Fruit fly (Drosophila melanogaster): ENCODE data around the gene RpS6.
A peak's percentile ranks its signal among the peaks of the same experiment; 100 is the strongest.

The RpS6 gene

DNA sequence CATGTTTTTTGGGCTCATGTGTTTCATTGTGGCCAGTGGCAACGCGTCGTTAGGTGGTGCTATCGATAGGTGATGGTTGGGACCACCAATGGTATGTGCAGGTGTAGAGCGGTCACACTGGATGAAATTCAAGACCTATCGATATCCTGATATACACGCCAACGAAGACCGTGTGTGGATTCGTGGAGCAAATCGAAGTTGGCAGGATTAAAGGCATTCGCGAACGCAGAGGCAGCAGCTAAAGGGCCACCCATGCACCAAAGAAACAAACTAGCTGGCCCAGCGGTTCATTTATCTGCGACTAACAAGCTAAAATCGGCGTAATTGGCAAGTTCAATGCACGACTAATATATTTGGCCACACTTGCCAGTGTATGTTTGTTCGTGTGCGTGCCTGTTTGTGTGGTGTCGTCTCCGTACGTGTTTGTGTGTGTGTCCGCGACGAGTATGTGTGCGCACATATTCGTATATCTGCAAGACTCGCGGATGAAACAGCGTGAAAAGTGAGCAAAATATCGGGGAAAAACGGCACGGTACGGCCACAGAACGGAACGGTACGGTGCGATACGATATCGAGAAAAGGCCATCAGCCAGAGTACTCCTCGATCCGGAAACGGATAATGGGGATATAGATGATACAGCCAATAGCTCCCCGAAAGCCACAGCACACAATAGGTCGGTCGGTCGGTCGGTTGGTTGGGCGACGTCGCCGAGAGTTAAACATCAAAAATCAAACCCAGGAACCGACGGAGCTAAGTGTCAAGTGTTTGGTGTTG, 34.9 kb upstream of the RpS6 start, which contains the start of gene Ubr3 (continued):
- TF ChIP-seq CG11093 (GFP tag; IDR thresholded peaks at IDR 0.05), result no peak
- TF ChIP-seq D (optimal IDR thresholded peaks at IDR 0.05), result peak; percentile 91
- TF ChIP-seq D (GFP tag; optimal IDR thresholded peaks at IDR 0.05), result no peak
- TF ChIP-seq CG34224 (GFP tag; IDR thresholded peaks at IDR 0.05; ENCODE audit: partially characterized antibody), result peak; percentile 66; the same call in 2 of the 3 replicates
- TF ChIP-seq Drgx (GFP tag; IDR thresholded peaks at IDR 0.05), result no peak
- TF ChIP-seq CG17829 (tag; optimal IDR thresholded peaks at IDR 0.05), result peak; percentile 28
- TF ChIP-seq CG18599 (GFP tag; optimal IDR thresholded peaks at IDR 0.05), result peak; percentile 36
- no peak for TF ChIP-seq CG11085 (GFP tag; IDR thresholded peaks at IDR 0.05)
- no peak for TF ChIP-seq Oaz (GFP tag; IDR thresholded peaks at IDR 0.05)
- no peak for TF ChIP-seq pfk (GFP tag; optimal IDR thresholded peaks at IDR 0.05)
- TF ChIP-seq Antp (GFP tag; optimal IDR thresholded peaks at IDR 0.05), result no peak
- no peak for TF ChIP-seq C15 (GFP tag; IDR thresholded peaks at IDR 0.05)
- peak; percentile 64 for TF ChIP-seq sd (tag; optimal IDR thresholded peaks at IDR 0.05)
- TF ChIP-seq CG15601 (tag; optimal IDR thresholded peaks at IDR 0.05), result no peak
- no peak for TF ChIP-seq z (GFP tag; IDR thresholded peaks at IDR 0.05)
- TF ChIP-seq Hmr (GFP tag; optimal IDR thresholded peaks at IDR 0.05), result peak; percentile 51
- peak; percentile 51 for TF ChIP-seq HmgD (GFP tag; optimal IDR thresholded peaks at IDR 0.05)
- TF ChIP-seq Scr (GFP tag; IDR thresholded peaks at IDR 0.05; ENCODE audit: partially characterized antibody), result peak; percentile 78
- TF ChIP-seq CG12071 (GFP tag; optimal IDR thresholded peaks at IDR 0.05), result no peak
- no peak for TF ChIP-seq ci (GFP tag; IDR thresholded peaks at IDR 0.05)
- no peak for TF ChIP-seq pnt (GFP tag; optimal IDR thresholded peaks at IDR 0.05)
- no peak for TF ChIP-seq nau (GFP tag; optimal IDR thresholded peaks at IDR 0.05)
- peak; percentile 69 for TF ChIP-seq CG12659 (GFP tag; optimal IDR thresholded peaks at IDR 0.05)
- no peak for TF ChIP-seq Stat92E (GFP tag; optimal IDR thresholded peaks at IDR 0.05)
- peak; percentile 19 for TF ChIP-seq CG8924 (tag; optimal IDR thresholded peaks at IDR 0.05)
- TF ChIP-seq cg (GFP tag; optimal IDR thresholded peaks at IDR 0.05), result peak; percentile 95
- TF ChIP-seq dimm (GFP tag; IDR thresholded peaks at IDR 0.05), result no peak
- TF ChIP-seq seq (GFP tag; IDR thresholded peaks at IDR 0.05), result no peak
- TF ChIP-seq CG1647 (GFP tag; optimal IDR thresholded peaks at IDR 0.05), result no peak
- no peak for TF ChIP-seq Trl (optimal IDR thresholded peaks at IDR 0.05)
- no peak for TF ChIP-seq Trl (GFP tag; optimal IDR thresholded peaks at IDR 0.05)
- TF ChIP-seq CG9797 (GFP tag; optimal IDR thresholded peaks at IDR 0.05), result peak; percentile 82
- TF ChIP-seq sim (GFP tag; IDR thresholded peaks at IDR 0.05), result no peak
- TF ChIP-seq Asciz (GFP tag; optimal IDR thresholded peaks at IDR 0.05), result no peak
- no peak for TF ChIP-seq CG12104 (GFP tag; optimal IDR thresholded peaks at IDR 0.05)
- TF ChIP-seq Atf-2 (GFP tag; optimal IDR thresholded peaks at IDR 0.05), result no peak
- no peak for TF ChIP-seq sc (optimal IDR thresholded peaks at IDR 0.05)
- no peak for TF ChIP-seq sc (GFP tag; optimal IDR thresholded peaks at IDR 0.05)
- peak; percentile 86 for TF ChIP-seq Bgb (GFP tag; IDR thresholded peaks at IDR 0.05; ENCODE audit: partially characterized antibody)
- TF ChIP-seq dm (GFP tag; optimal IDR thresholded peaks at IDR 0.05), result peak; percentile 77
- TF ChIP-seq Atf3 (GFP tag; optimal IDR thresholded peaks at IDR 0.05), result no peak
- TF ChIP-seq CG6683 (GFP tag; optimal IDR thresholded peaks at IDR 0.05), result peak; percentile 29
- TF ChIP-seq Meics (GFP tag; optimal IDR thresholded peaks at IDR 0.05), result no peak
- no peak for TF ChIP-seq dati (GFP tag; IDR thresholded peaks at IDR 0.05)
- TF ChIP-seq HLH3B (GFP tag; IDR thresholded peaks at IDR 0.05), result no peak
- no peak for TF ChIP-seq Hey (tag; optimal IDR thresholded peaks at IDR 0.05)
- no peak for TF ChIP-seq CG14667 (GFP tag; IDR thresholded peaks at IDR 0.05)
- TF ChIP-seq Kr (GFP tag; optimal IDR thresholded peaks at IDR 0.05), result no peak
- TF ChIP-seq CG31365 (tag; optimal IDR thresholded peaks at IDR 0.05), result no peak
- no peak for TF ChIP-seq caup (GFP tag; optimal IDR thresholded peaks at IDR 0.05; ENCODE audit: severe bottlenecking)

All from whole organism, embryonic.